Fruit fly (Drosophila melanogaster): ENCODE measurements around the gene CG9004.

DNA sequence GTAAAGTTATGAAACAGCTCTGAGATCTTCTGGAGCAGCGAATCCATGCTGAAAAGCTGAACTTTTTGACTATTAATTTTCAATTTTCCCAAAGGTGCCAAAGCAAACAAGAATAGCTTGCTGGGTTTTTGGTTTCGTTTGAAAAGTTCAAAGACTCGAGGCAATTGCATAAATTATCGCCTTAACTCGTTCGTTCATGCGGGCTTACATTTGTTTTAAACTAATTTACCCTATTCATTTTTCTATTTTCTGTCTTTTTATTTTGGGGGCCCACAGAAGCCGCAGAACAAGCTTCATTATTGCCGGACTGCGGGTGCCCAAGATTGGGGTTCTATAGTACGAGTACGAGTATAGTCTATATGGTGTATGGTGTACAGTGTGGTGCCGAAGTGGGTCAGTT, 17.4 kb downstream of the CG9004 start, which contains the start of the genes CG32298 and CG32299:
- TF ChIP-seq cnc (optimal IDR thresholded peaks at IDR 0.05), result no peak
- no peak for TF ChIP-seq CG7101 (tag; optimal IDR thresholded peaks at IDR 0.05)
- TF ChIP-seq pad (GFP tag; optimal IDR thresholded peaks at IDR 0.05), result no peak
- TF ChIP-seq toe (GFP tag; optimal IDR thresholded peaks at IDR 0.05), result no peak
- no peak for TF ChIP-seq ovo (GFP tag; optimal IDR thresholded peaks at IDR 0.05)
- no peak for TF ChIP-seq CG5204 (GFP tag; optimal IDR thresholded peaks at IDR 0.05)
- TF ChIP-seq Crg-1 (GFP tag; optimal IDR thresholded peaks at IDR 0.05), result no peak
- no peak for TF ChIP-seq CG1620 (GFP tag; optimal IDR thresholded peaks at IDR 0.05)
- no peak for TF ChIP-seq bab1 (GFP tag; optimal IDR thresholded peaks at IDR 0.05)
- no peak for TF ChIP-seq cic (GFP tag; optimal IDR thresholded peaks at IDR 0.05)
- no peak for TF ChIP-seq kay (GFP tag; ENCODE audit: borderline replicate concordance)
- no peak for TF ChIP-seq tj (GFP tag; optimal IDR thresholded peaks at IDR 0.05)
- TF ChIP-seq CG33017 (tag; optimal IDR thresholded peaks at IDR 0.05), result no peak
